Worm (Caenorhabditis elegans): Measurements from ENCODE around the gene T24C2.3.

Gene T24C2.3

DNA sequence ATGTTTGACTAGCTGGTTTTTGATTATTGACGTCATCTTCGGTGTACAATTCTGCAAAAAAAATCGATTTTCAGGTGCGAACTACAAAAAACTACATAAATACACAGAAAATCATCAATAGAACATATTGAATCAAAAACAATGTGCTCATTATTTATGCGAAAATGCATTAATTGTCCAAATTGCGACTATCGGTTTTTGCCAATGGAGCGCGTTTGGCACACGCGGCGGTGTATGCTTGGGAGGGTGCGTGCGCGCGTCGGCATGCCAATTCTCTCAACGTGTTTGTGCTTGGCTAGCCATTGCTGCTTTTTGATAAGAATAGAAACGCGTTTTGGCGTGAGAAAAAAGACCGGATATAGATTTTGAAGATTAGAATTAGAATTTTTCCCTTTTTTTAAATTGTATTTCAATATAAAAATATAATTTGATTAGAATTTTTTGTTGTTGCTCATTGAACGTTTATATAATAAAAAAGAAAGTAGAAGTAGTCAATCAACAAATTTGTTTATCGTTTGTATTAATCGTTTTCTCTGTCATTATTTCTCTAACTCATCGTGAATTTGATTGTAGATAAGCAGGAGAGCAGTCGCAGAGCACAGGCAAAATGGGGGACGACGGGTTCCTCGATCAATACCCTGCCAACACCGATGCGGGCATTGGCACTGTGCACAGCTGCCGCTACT, 45.9 kb downstream of the T24C2.3 start, which contains the start of the genes C44H4.4 and tap-1 (continued):
- TF ChIP-seq pqm-1 (tag; optimal IDR thresholded peaks at IDR 0.05) (peak; percentile 0), nhr-28 (tag; optimal IDR thresholded peaks at IDR 0.05) (peak; percentile 16), tag-97 (GFP tag; IDR thresholded peaks at IDR 0.05) (no peak), hmg-1.1 (GFP tag; IDR thresholded peaks at IDR 0.05) (peak; percentile 7; the same call in 1 of the 2 replicates), nhr-76 (tag; optimal IDR thresholded peaks at IDR 0.05) (no peak), spr-3 (GFP tag; optimal IDR thresholded peaks at IDR 0.05) (no peak), lsy-2 (tag; optimal IDR thresholded peaks at IDR 0.05) (peak in 1 of 2 experiments; percentile 29), daf-8 (GFP tag; IDR thresholded peaks at IDR 0.05) (no peak), gei-8 (GFP tag; optimal IDR thresholded peaks at IDR 0.05) (no peak), mdl-1 (tag; optimal IDR thresholded peaks at IDR 0.05) (peak; percentile 38 to 64), duxl-1 (tag; optimal IDR thresholded peaks at IDR 0.05; ENCODE audit: poor library complexity) (no peak), snpc-4 (tag; optimal IDR thresholded peaks at IDR 0.05) (no peak), hlh-11 (tag; optimal IDR thresholded peaks at IDR 0.05) (peak; percentile 46), ztf-11 (tag; optimal IDR thresholded peaks at IDR 0.05) (no peak), tra-1 (GFP tag; IDR thresholded peaks at IDR 0.05) (no peak), lin-39 (tag; optimal IDR thresholded peaks at IDR 0.05) (no peak), dve-1 (tag; optimal IDR thresholded peaks at IDR 0.05; ENCODE audit: insufficient read depth) (no peak), rbr-2 (tag; optimal IDR thresholded peaks at IDR 0.05) (peak; percentile 32)

- TF ChIP-seq jun-1 (tag; optimal IDR thresholded peaks at IDR 0.05): no peak
- TF ChIP-seq ces-1 (GFP tag; optimal IDR thresholded peaks at IDR 0.05): peak; percentile 94
- TF ChIP-seq lsy-2 (tag; optimal IDR thresholded peaks at IDR 0.05): peak in 1 of 2 experiments; percentile 3
- TF ChIP-seq tra-1 (GFP tag; IDR thresholded peaks at IDR 0.05): no peak
- TF ChIP-seq ctbp-1 (GFP tag; IDR thresholded peaks at IDR 0.05): 0 out of 2 replicates have a peak, but pooled peaks have one; percentile 16
- peak; percentile 96 for TF ChIP-seq fkh-10 (GFP tag; optimal IDR thresholded peaks at IDR 0.05)
- no peak for TF ChIP-seq F49E8.2 (tag; optimal IDR thresholded peaks at IDR 0.05; ENCODE audit: borderline replicate concordance)
- TF ChIP-seq ZK337.2 (GFP tag; IDR thresholded peaks at IDR 0.05): no peak
- TF ChIP-seq T20F7.1 (GFP tag; optimal IDR thresholded peaks at IDR 0.05): no peak
These were observed 49.9 kb downstream of the T24C2.3 start for ce11 chrX:14593206-14593605.

Measured in whole organism, L4 larva.